Worm (Caenorhabditis elegans) whole organism, L1 larva: ENCODE data around the gene ptd-2.

Source experiments
- C16A3.4 ChIP-seq: fragments of 150-350 bp; optimal IDR thresholded peaks from 2 replicates; lab custom pipeline; 2014; ENCODE audit warnings: missing biosample characterization, missing genetic modification characterization
- C34B4.2 ChIP-seq: sonication (generic microtip); optimal IDR thresholded peaks from 2 replicates; lab custom pipeline; 2017; ENCODE audit warnings: mild to moderate bottlenecking, missing genetic modification characterization, missing compliant biosample characterization
- Y116A8C.19 ChIP-seq: sonication (generic microtip); optimal IDR thresholded peaks from 2 replicates; lab custom pipeline; 2016; ENCODE audit warnings: missing compliant biosample characterization, missing genetic modification characterization, borderline replicate concordance
- ama-1 ChIP-seq: fragments of 150-350 bp; optimal IDR thresholded peaks from 2 replicates; lab custom pipeline; 2014
- ceh-8 ChIP-seq: fragments of 200-800 bp; sonication (Bioruptor generic); optimal IDR thresholded peaks from 2 replicates; lab custom pipeline; 2018; ENCODE audit warnings: mild to moderate bottlenecking, missing genetic modification characterization, moderate library complexity, missing compliant biosample characterization
- ceh-82 ChIP-seq, 3 experiments: fragments of 150-350 bp in 1 of 3; sonication (generic microtip) in 2 of 3; optimal IDR thresholded peaks; 2 replicates each; lab custom pipeline; 2014 to 2017; ENCODE audit warnings: missing biosample characterization in 3 of 3, missing genetic modification characterization in 3 of 3
- ceh-90 ChIP-seq: sonication (generic microtip); optimal IDR thresholded peaks from 2 replicates; lab custom pipeline; 2016; ENCODE audit warnings: missing genetic modification characterization, missing compliant biosample characterization
- ces-1 ChIP-seq: fragments of 150-350 bp; optimal IDR thresholded peaks from 2 replicates; lab custom pipeline; 2014; ENCODE audit warnings: missing biosample characterization, missing genetic modification reagents, missing genetic modification characterization
- egl-27 ChIP-seq, 2 experiments: fragments of 150-350 bp in 1 of 2; sonication (generic microtip); optimal IDR thresholded peaks; 3 replicates each; lab custom pipeline; 2017 to 2018; ENCODE audit warnings: missing biosample characterization in 2 of 2, missing genetic modification characterization in 2 of 2, missing genetic modification reagents in 2 of 2
- elt-3 ChIP-seq, 6 experiments: fragments of 150-350 bp in 1 of 6; sonication (generic microtip); optimal IDR thresholded peaks; 2 replicates each; lab custom pipeline; 2017 to 2018; ENCODE audit warnings: missing biosample characterization in 6 of 6, missing genetic modification characterization in 6 of 6, inconsistent platforms in 1 of 6
- fkh-10 ChIP-seq: sonication (generic microtip); optimal IDR thresholded peaks from 2 replicates; lab custom pipeline; 2017; ENCODE audit warnings: missing biosample characterization, missing genetic modification reagents, missing genetic modification characterization
- fkh-4 ChIP-seq: sonication (generic microtip); optimal IDR thresholded peaks from 2 replicates; lab custom pipeline; 2016; ENCODE audit warnings: missing compliant biosample characterization, missing genetic modification characterization, borderline replicate concordance
- fkh-8 ChIP-seq: sonication (generic microtip); optimal IDR thresholded peaks from 2 replicates; lab custom pipeline; 2016; ENCODE audit warnings: mild to moderate bottlenecking, missing genetic modification characterization, missing compliant biosample characterization
- grh-1 ChIP-seq: fragments of 200-800 bp; sonication (Bioruptor generic); IDR thresholded peaks from 2 replicates; pipeline ENCODE4 v1.3.6; 2022; ENCODE audit warnings: missing genetic modification reagents, missing genetic modification characterization, missing compliant biosample characterization
- hlh-4 ChIP-seq: sonication (generic microtip); optimal IDR thresholded peaks from 2 replicates; lab custom pipeline; 2016; ENCODE audit warnings: mild to moderate bottlenecking, missing genetic modification characterization, missing compliant biosample characterization
- lin-13 ChIP-seq: fragments of 150-350 bp; optimal IDR thresholded peaks from 2 replicates; lab custom pipeline; 2014; ENCODE audit warnings: missing biosample characterization, missing genetic modification reagents, missing genetic modification characterization
- lin-14 ChIP-seq: fragments of 200-800 bp; sonication (Bioruptor generic); optimal IDR thresholded peaks from 2 replicates; lab custom pipeline; 2018; ENCODE audit warnings: mild to moderate bottlenecking, missing genetic modification characterization, moderate library complexity, missing compliant biosample characterization
- lin-39 ChIP-seq: fragments of 150-350 bp; optimal IDR thresholded peaks from 2 replicates; lab custom pipeline; 2014; ENCODE audit warnings: missing biosample characterization, missing genetic modification reagents, missing genetic modification characterization
- lsy-2 ChIP-seq, 2 experiments: fragments of 150-350 bp; optimal IDR thresholded peaks; 2 replicates each; lab custom pipeline; 2014; ENCODE audit warnings: missing biosample characterization in 2 of 2, missing genetic modification characterization in 2 of 2
- mdl-1 ChIP-seq, 2 experiments: fragments of 150-350 bp; optimal IDR thresholded peaks; 2 replicates each; lab custom pipeline; 2014 to 2017; ENCODE audit warnings: missing biosample characterization in 2 of 2, missing genetic modification characterization in 2 of 2, inconsistent platforms in 1 of 2
- nhr-11 ChIP-seq: fragments of 150-350 bp; optimal IDR thresholded peaks from 2 replicates; lab custom pipeline; 2014; ENCODE audit warnings: missing biosample characterization, missing genetic modification characterization
- nhr-12 ChIP-seq: sonication (generic microtip); optimal IDR thresholded peaks from 2 replicates; lab custom pipeline; 2017; ENCODE audit warnings: missing biosample characterization, missing genetic modification characterization
- nhr-237 ChIP-seq: fragments of 150-350 bp; optimal IDR thresholded peaks from 2 replicates; lab custom pipeline; 2014; ENCODE audit warnings: missing biosample characterization, missing genetic modification characterization
- nhr-28 ChIP-seq: fragments of 150-350 bp; optimal IDR thresholded peaks from 2 replicates; lab custom pipeline; 2014; ENCODE audit warnings: missing biosample characterization, missing genetic modification characterization
- nhr-47 ChIP-seq: sonication (generic microtip); optimal IDR thresholded peaks from 2 replicates; lab custom pipeline; 2016; ENCODE audit warnings: mild to moderate bottlenecking, missing genetic modification characterization, moderate library complexity, missing compliant biosample characterization
- nhr-71 ChIP-seq: sonication (generic microtip); optimal IDR thresholded peaks from 2 replicates; lab custom pipeline; 2016; ENCODE audit warnings: mild to moderate bottlenecking, missing genetic modification characterization, moderate library complexity, missing compliant biosample characterization
- nhr-77 ChIP-seq: fragments of 150-350 bp; optimal IDR thresholded peaks from 2 replicates; lab custom pipeline; 2014; ENCODE audit warnings: missing biosample characterization, missing genetic modification characterization
- nhr-85 ChIP-seq: sonication (generic microtip); peaks from one replicate; lab custom pipeline; 2016; ENCODE audit warnings: missing genetic modification characterization, inconsistent platforms, missing compliant biosample characterization
- pag-3 ChIP-seq: sonication (generic microtip); optimal IDR thresholded peaks from 2 replicates; lab custom pipeline; 2017; ENCODE audit warnings: missing genetic modification characterization, mild to moderate bottlenecking, missing compliant biosample characterization, antibody characterized with exemption, borderline replicate concordance; ENCODE audit not compliant: insufficient read depth
- pqm-1 ChIP-seq: sonication (generic microtip); optimal IDR thresholded peaks from 3 replicates; lab custom pipeline; 2017; ENCODE audit warnings: missing biosample characterization, missing genetic modification characterization
- rnt-1 ChIP-seq: sonication (generic microtip); optimal IDR thresholded peaks from 2 replicates; lab custom pipeline; 2016; ENCODE audit warnings: mild to moderate bottlenecking, missing genetic modification characterization, moderate library complexity, missing compliant biosample characterization
- snpc-4 ChIP-seq: fragments of 150-350 bp; optimal IDR thresholded peaks from 2 replicates; lab custom pipeline; 2014; ENCODE audit warnings: missing biosample characterization, missing genetic modification characterization
- sox-4 ChIP-seq: sonication (generic microtip); optimal IDR thresholded peaks from 2 replicates; lab custom pipeline; 2016; ENCODE audit warnings: missing genetic modification characterization, missing compliant biosample characterization
- swsn-7 ChIP-seq: sonication (generic microtip); optimal IDR thresholded peaks from 2 replicates; lab custom pipeline; 2016; ENCODE audit warnings: missing genetic modification characterization, missing compliant biosample characterization
- tbx-2 ChIP-seq: sonication (generic microtip); optimal IDR thresholded peaks from 2 replicates; lab custom pipeline; 2016; ENCODE audit warnings: missing genetic modification characterization, missing compliant biosample characterization
- tlp-1 ChIP-seq: fragments of 150-350 bp; optimal IDR thresholded peaks from 2 replicates; lab custom pipeline; 2014; ENCODE audit warnings: missing biosample characterization, missing genetic modification characterization
- unc-130 ChIP-seq: fragments of 150-350 bp; optimal IDR thresholded peaks from 2 replicates; lab custom pipeline; 2017; ENCODE audit warnings: missing biosample characterization, missing genetic modification characterization, inconsistent platforms
- unc-30 ChIP-seq: sonication (generic microtip); optimal IDR thresholded peaks from 2 replicates; lab custom pipeline; 2017; ENCODE audit warnings: missing biosample characterization, missing genetic modification characterization
- unc-86 ChIP-seq: sonication (generic microtip); optimal IDR thresholded peaks from 2 replicates; lab custom pipeline; 2016; ENCODE audit warnings: missing genetic modification characterization, missing compliant biosample characterization
- unc-98 ChIP-seq: fragments of 200-800 bp; sonication (Bioruptor generic); IDR thresholded peaks from 2 replicates; pipeline ENCODE4 v1.3.6; 2022; ENCODE audit warnings: missing genetic modification characterization, missing compliant biosample characterization
- vab-15 ChIP-seq: sonication (generic microtip); optimal IDR thresholded peaks from 2 replicates; lab custom pipeline; 2017; ENCODE audit warnings: missing genotype, mild to moderate bottlenecking, missing genetic modification characterization, missing compliant biosample characterization
- xbp-1 ChIP-seq: sonication (generic microtip); optimal IDR thresholded peaks from 2 replicates; lab custom pipeline; 2016; ENCODE audit warnings: missing genetic modification characterization, missing compliant biosample characterization

Gene ptd-2

DNA sequence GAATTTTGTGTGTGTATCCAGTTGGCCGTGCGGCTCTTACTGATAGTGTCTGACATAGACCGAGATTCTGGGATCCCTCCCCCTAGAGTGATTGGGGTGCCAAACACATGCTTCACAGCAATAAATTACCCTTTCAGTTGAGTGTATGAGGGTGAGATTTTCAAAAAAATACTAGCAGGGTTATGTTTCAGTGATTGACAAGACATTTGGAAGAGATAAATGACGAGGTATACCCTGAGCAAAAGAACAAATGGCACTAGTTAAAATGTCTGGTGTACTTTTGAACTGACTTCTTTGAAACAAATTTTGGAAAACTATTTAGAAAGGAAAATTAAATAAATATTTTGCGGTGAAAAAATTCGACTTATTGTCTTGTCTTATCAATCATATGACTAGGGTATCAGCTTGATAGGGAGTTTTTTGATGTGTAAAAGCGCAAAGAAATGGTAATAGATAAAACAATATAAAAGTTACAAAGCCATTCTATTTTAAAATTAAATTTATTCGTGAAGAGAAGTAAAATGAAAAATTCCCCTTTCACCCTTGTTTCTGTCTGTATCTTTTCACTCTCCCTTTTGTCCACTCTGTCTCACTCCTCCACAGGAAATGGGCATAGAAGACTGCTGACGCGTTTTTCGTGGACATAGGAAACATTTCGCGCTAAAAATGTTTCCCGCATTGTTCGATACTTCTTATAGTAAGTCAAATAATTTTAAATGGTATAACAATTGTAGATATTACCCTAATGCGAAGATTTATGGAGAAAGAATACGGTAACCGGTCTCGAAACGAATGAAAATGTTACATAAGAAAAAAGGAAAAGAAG, 6.6 kb upstream of the ptd-2 start, which contains the start of gene glo-4 (continued):
- no peak for TF ChIP-seq fkh-4
- TF ChIP-seq nhr-28 (tag; lab: Kevin White, UChicago) = no peak
- no peak for TF ChIP-seq unc-98 (GFP tag; lab: Robert Waterston, UW)
- no peak for TF ChIP-seq egl-27 (tag; optimal IDR thresholded peaks at IDR 0.05; lab: Kevin White, UChicago)
- TF ChIP-seq nhr-85 (tag; lab: Kevin White, UChicago) = peak; percentile 91
- peak; percentile 4 for TF ChIP-seq ceh-90
- no peak for TF ChIP-seq tlp-1 (tag; lab: Kevin White, UChicago)
- TF ChIP-seq sox-4 (tag; lab: Kevin White, UChicago) = no peak
- peak; percentile 85 for TF ChIP-seq nhr-47 (tag; lab: Kevin White, UChicago)
- peak; percentile 73 for TF ChIP-seq fkh-8 (tag; lab: Kevin White, UChicago)
- TF ChIP-seq nhr-71 (tag; lab: Kevin White, UChicago) = peak; percentile 92
- TF ChIP-seq mdl-1 (tag; optimal IDR thresholded peaks at IDR 0.05; lab: Kevin White, UChicago) = peak in 1 of 2 experiments; percentile 68
- peak; percentile 83 to 84 (median 83) for TF ChIP-seq ceh-82 (tag; optimal IDR thresholded peaks at IDR 0.05; lab: Kevin White, UChicago)
- TF ChIP-seq nhr-12 (tag; lab: Kevin White, UChicago) = no peak
- no peak for TF ChIP-seq unc-30 (tag; lab: Kevin White, UChicago)
- peak; percentile 90 for TF ChIP-seq tbx-2 (tag; lab: Kevin White, UChicago)
- peak; percentile 69 for TF ChIP-seq snpc-4 (tag; lab: Kevin White, UChicago)
- peak; percentile 78 for TF ChIP-seq rnt-1 (tag; lab: Kevin White, UChicago)
- peak; percentile 75 for TF ChIP-seq nhr-77 (tag; lab: Kevin White, UChicago)
- TF ChIP-seq grh-1 (GFP tag; lab: Robert Waterston, UW) = peak; percentile 57; the same call in 1 of the 2 replicates
- TF ChIP-seq C34B4.2 (tag; lab: Kevin White, UChicago) = no peak
- TF ChIP-seq elt-3 (tag; optimal IDR thresholded peaks at IDR 0.05; lab: Kevin White, UChicago) = peak in 2 of 6 experiments; percentile 40 to 70
- peak; percentile 66 for TF ChIP-seq ceh-8 (GFP tag; lab: Kevin White, UChicago)
- TF ChIP-seq vab-15 (tag; lab: Kevin White, UChicago) = no peak
- peak; percentile 91 for TF ChIP-seq fkh-10
- TF ChIP-seq nhr-237 = no peak
- no peak for TF ChIP-seq unc-130 (tag; lab: Kevin White, UChicago)
- TF ChIP-seq lin-39 = peak; percentile 34
- peak; percentile 94 for TF ChIP-seq lin-14
- peak; percentile 83 for TF ChIP-seq unc-86 (tag; lab: Kevin White, UChicago)
- TF ChIP-seq ces-1 = no peak
- TF ChIP-seq ama-1 (lab: Kevin White, UChicago) = peak; percentile 46
- TF ChIP-seq hlh-4 = no peak
- peak; percentile 13 for TF ChIP-seq pag-3
- no peak for TF ChIP-seq pqm-1 (tag; lab: Kevin White, UChicago)
- TF ChIP-seq Y116A8C.19 (tag; lab: Kevin White, UChicago) = no peak
- TF ChIP-seq lsy-2 (tag; optimal IDR thresholded peaks at IDR 0.05; lab: Kevin White, UChicago) = peak; percentile 81 to 89
- peak; percentile 67 for TF ChIP-seq C16A3.4 (tag; lab: Kevin White, UChicago)
- TF ChIP-seq swsn-7 (tag; lab: Kevin White, UChicago) = peak; percentile 91
- peak; percentile 81 for TF ChIP-seq xbp-1 (tag; lab: Kevin White, UChicago)
- no peak for TF ChIP-seq nhr-11 (tag; lab: Kevin White, UChicago)
- TF ChIP-seq lin-13 (GFP tag; lab: Kevin White, UChicago) = peak; percentile 49
